Worm (Caenorhabditis elegans): Measurements from ENCODE around the gene toca-1.

- TF ChIP-seq sea-2 (GFP tag; optimal IDR thresholded peaks at IDR 0.05) (no peak), nhr-77 (tag; optimal IDR thresholded peaks at IDR 0.05) (no peak), nhr-28 (tag; optimal IDR thresholded peaks at IDR 0.05) (no peak), fkh-10 (GFP tag; optimal IDR thresholded peaks at IDR 0.05) (no peak)
Observed at ce11 chrX:1494256-1494655, 27.0 kb downstream of the toca-1 start, which contains the start of gene F09E10.5.

Measured in whole organism, L3 larva.